Worm (Caenorhabditis elegans) whole organism, young adult: ENCODE measurements around the gene mihp-2.

ENCODE experiments used
- C17E4.6 ChIP-seq: fragments of 200-800 bp; sonication (Bioruptor generic); IDR thresholded peaks from 2 replicates; pipeline ENCODE4 v1.3.6; 2022; ENCODE audit warnings: missing genetic modification reagents, missing genetic modification characterization, missing compliant biosample characterization
- D2030.7 ChIP-seq: fragments of 200-800 bp; sonication (Bioruptor generic); IDR thresholded peaks from 2 replicates; pipeline ENCODE4 v1.3.6; 2022; ENCODE audit warnings: missing genetic modification reagents, missing genetic modification characterization, missing compliant biosample characterization
- F22D6.2 ChIP-seq: sonication (generic microtip); optimal IDR thresholded peaks from 2 replicates; lab custom pipeline; 2016; ENCODE audit warnings: mild to moderate bottlenecking, missing genetic modification characterization, missing compliant biosample characterization
- F57C9.4 ChIP-seq: sonication (generic microtip); optimal IDR thresholded peaks from 2 replicates; lab custom pipeline; 2017; ENCODE audit warnings: mild to moderate bottlenecking, missing genetic modification characterization, missing compliant biosample characterization
- K11D2.4 ChIP-seq: fragments of 200-800 bp; sonication (Bioruptor generic); IDR thresholded peaks from 2 replicates; pipeline ENCODE4 v1.3.6; 2022; ENCODE audit warnings: missing genetic modification reagents, missing genetic modification characterization, missing compliant biosample characterization
- K12H6.12 ChIP-seq: fragments of 200-800 bp; sonication (Bioruptor generic); optimal IDR thresholded peaks from 2 replicates; lab custom pipeline; 2018; ENCODE audit warnings: mild to moderate bottlenecking, missing genetic modification characterization, missing compliant biosample characterization
- Y53G8AR.9 ChIP-seq: fragments of 200-800 bp; sonication (Bioruptor generic); conservative IDR thresholded peaks from 2 replicates; pipeline ENCODE4 v1.3.6; 2022; ENCODE audit warnings: missing genetic modification reagents, missing genetic modification characterization, missing compliant biosample characterization
- Y56A3A.18 ChIP-seq: fragments of 200-800 bp; sonication (Bioruptor generic); IDR thresholded peaks from 2 replicates; pipeline ENCODE4 v1.3.6; 2022; ENCODE audit warnings: missing genetic modification reagents, missing genetic modification characterization, missing compliant biosample characterization
- ZK185.1 ChIP-seq: sonication (generic microtip); optimal IDR thresholded peaks from 2 replicates; lab custom pipeline; 2016; ENCODE audit warnings: mild to moderate bottlenecking, missing genetic modification characterization, missing compliant biosample characterization; ENCODE audit not compliant: poor library complexity, severe bottlenecking
- aptf-3 ChIP-seq: fragments of 200-800 bp; sonication (Bioruptor generic); IDR thresholded peaks from 2 replicates; pipeline ENCODE4 v1.3.6; 2022; ENCODE audit warnings: missing genetic modification characterization, missing compliant biosample characterization
- bed-2 ChIP-seq: fragments of 200-800 bp; sonication (Bioruptor generic); IDR thresholded peaks from 2 replicates; pipeline ENCODE4 v1.3.6; 2022; ENCODE audit warnings: missing genetic modification reagents, missing genetic modification characterization, missing compliant biosample characterization
- cebp-1 ChIP-seq, 2 experiments: fragments of 200-800 bp in 1 of 2; sonication (Bioruptor generic) in 1 of 2; sonication (generic microtip) in 1 of 2; IDR thresholded peaks in 1 of 2; optimal IDR thresholded peaks in 1 of 2; 2 replicates each; pipeline versions ENCODE4 v1.3.6 to Lab custom; 2017 to 2022; ENCODE audit warnings: missing compliant biosample characterization in 2 of 2, missing genetic modification characterization in 2 of 2, mild to moderate bottlenecking in 1 of 2, missing genetic modification reagents in 1 of 2, moderate library complexity in 1 of 2
- dox-1 ChIP-seq: fragments of 200-800 bp; sonication (Bioruptor generic); IDR thresholded peaks from 2 replicates; pipeline ENCODE4 v1.3.6; 2022; ENCODE audit warnings: missing genetic modification reagents, missing genetic modification characterization, missing compliant biosample characterization
- egl-44 ChIP-seq: fragments of 200-800 bp; sonication (Bioruptor generic); IDR thresholded peaks from 2 replicates; pipeline ENCODE4 v1.3.6; 2022; ENCODE audit warnings: missing genetic modification reagents, missing genetic modification characterization, missing compliant biosample characterization
- egrh-3 ChIP-seq: fragments of 200-800 bp; sonication (Bioruptor generic); IDR thresholded peaks from 2 replicates; pipeline ENCODE4 v1.3.6; 2022; ENCODE audit warnings: missing genetic modification reagents, missing genetic modification characterization, missing compliant biosample characterization
- hmg-1.2 ChIP-seq: fragments of 200-800 bp; sonication (Bioruptor generic); IDR thresholded peaks from 2 replicates; pipeline ENCODE4 v1.3.6; 2022; ENCODE audit warnings: missing genetic modification reagents, missing genetic modification characterization, missing compliant biosample characterization
- hmg-20 ChIP-seq: fragments of 200-800 bp; sonication (Bioruptor generic); IDR thresholded peaks from 2 replicates; pipeline ENCODE4 v1.3.6; 2022; ENCODE audit warnings: missing genetic modification reagents, missing genetic modification characterization, missing compliant biosample characterization
- lin-26 ChIP-seq: fragments of 200-800 bp; sonication (Bioruptor generic); IDR thresholded peaks from 2 replicates; pipeline ENCODE4 v1.3.6; 2022; ENCODE audit warnings: missing genetic modification reagents, missing genetic modification characterization, missing compliant biosample characterization
- lin-35 ChIP-seq, 3 experiments: fragments of 150-350 bp in 2 of 3; sonication (generic microtip) in 1 of 3; optimal IDR thresholded peaks; 2 replicates each; lab custom pipeline; 2014 to 2018; ENCODE audit warnings: missing biosample characterization in 3 of 3, missing genetic modification characterization in 3 of 3, missing genetic modification reagents in 3 of 3
- lin-40 ChIP-seq: sonication (generic microtip); optimal IDR thresholded peaks from 2 replicates; lab custom pipeline; 2016; ENCODE audit warnings: missing genetic modification characterization, mild to moderate bottlenecking, missing compliant biosample characterization, missing genotype, missing genetic modification reagents
- lin-54 ChIP-seq: fragments of 200-800 bp; sonication (Bioruptor generic); optimal IDR thresholded peaks from 2 replicates; lab custom pipeline; 2018; ENCODE audit warnings: mild to moderate bottlenecking, missing genetic modification characterization, missing compliant biosample characterization
- lsl-1 ChIP-seq: fragments of 200-800 bp; sonication (Bioruptor generic); optimal IDR thresholded peaks from 2 replicates; lab custom pipeline; 2018; ENCODE audit warnings: mild to moderate bottlenecking, missing genetic modification characterization, moderate library complexity, missing compliant biosample characterization
- lsy-27 ChIP-seq: sonication (generic microtip); optimal IDR thresholded peaks from 2 replicates; lab custom pipeline; 2017; ENCODE audit warnings: missing genetic modification characterization, mild to moderate bottlenecking, missing compliant biosample characterization, antibody characterized with exemption, missing genotype, borderline replicate concordance; ENCODE audit not compliant: insufficient read depth
- madf-3 ChIP-seq: fragments of 200-800 bp; sonication (Bioruptor generic); IDR thresholded peaks from 2 replicates; pipeline ENCODE4 v1.3.6; 2022; ENCODE audit warnings: missing genetic modification reagents, missing genetic modification characterization, missing compliant biosample characterization
- mcd-1 ChIP-seq: fragments of 200-800 bp; sonication (Bioruptor generic); IDR thresholded peaks from 2 replicates; pipeline ENCODE4 v1.3.6; 2022; ENCODE audit warnings: missing genetic modification reagents, missing genetic modification characterization, missing compliant biosample characterization
- nfya-1 ChIP-seq: sonication (generic microtip); optimal IDR thresholded peaks from 2 replicates; lab custom pipeline; 2017; ENCODE audit warnings: antibody characterized with exemption, missing compliant biosample characterization, missing genetic modification characterization, borderline replicate concordance; ENCODE audit not compliant: insufficient read depth
- nhr-120 ChIP-seq: fragments of 200-800 bp; sonication (Bioruptor generic); IDR thresholded peaks from 2 replicates; pipeline ENCODE4 v1.3.6; 2022; ENCODE audit warnings: missing genetic modification characterization, missing compliant biosample characterization
- nhr-179 ChIP-seq: sonication (generic microtip); optimal IDR thresholded peaks from 2 replicates; lab custom pipeline; 2016; ENCODE audit warnings: mild to moderate bottlenecking, missing genetic modification characterization, missing compliant biosample characterization
- nhr-80 ChIP-seq: sonication (generic microtip); optimal IDR thresholded peaks from 2 replicates; lab custom pipeline; 2016; ENCODE audit warnings: missing genetic modification characterization, missing compliant biosample characterization
- pbrm-1 ChIP-seq: fragments of 200-800 bp; sonication (Bioruptor generic); IDR thresholded peaks from 2 replicates; pipeline ENCODE4 v1.3.6; 2022; ENCODE audit warnings: missing genetic modification reagents, missing genetic modification characterization, missing compliant biosample characterization
- repo-1 ChIP-seq: sonication (generic microtip); optimal IDR thresholded peaks from 2 replicates; lab custom pipeline; 2017; ENCODE audit warnings: mild to moderate bottlenecking, missing genetic modification characterization, missing compliant biosample characterization
- sea-2 ChIP-seq: fragments of 200-800 bp; sonication (Bioruptor generic); IDR thresholded peaks from 2 replicates; pipeline ENCODE4 v1.3.6; 2022; ENCODE audit warnings: missing genetic modification characterization, missing compliant biosample characterization
- snpc-3.4 ChIP-seq: sonication (generic microtip); optimal IDR thresholded peaks from 2 replicates; lab custom pipeline; 2017; ENCODE audit warnings: missing genetic modification characterization, mild to moderate bottlenecking, missing compliant biosample characterization, antibody characterized with exemption, moderate library complexity, missing genotype, missing genetic modification reagents
- snpc-4 ChIP-seq, 5 experiments: fragments of 150-350 bp in 1 of 5; sonication (generic microtip) in 4 of 5; optimal IDR thresholded peaks; 2 replicates each; lab custom pipeline; 2014 to 2018; ENCODE audit warnings: missing genetic modification characterization in 5 of 5, missing biosample characterization in 3 of 5, antibody characterized with exemption in 2 of 5, mild to moderate bottlenecking in 2 of 5, missing compliant biosample characterization in 2 of 5, missing genotype in 2 of 5, moderate library complexity in 2 of 5, missing genetic modification reagents in 1 of 5
- unc-62 ChIP-seq: fragments of 150-350 bp; optimal IDR thresholded peaks from 2 replicates; lab custom pipeline; 2014; ENCODE audit warnings: missing biosample characterization, missing genetic modification reagents, missing genetic modification characterization
- ztf-18 ChIP-seq: sonication (generic microtip); optimal IDR thresholded peaks from 2 replicates; lab custom pipeline; 2016; ENCODE audit warnings: missing genotype, mild to moderate bottlenecking, missing genetic modification characterization, missing compliant biosample characterization
- ztf-6 ChIP-seq: fragments of 200-800 bp; sonication (Bioruptor generic); IDR thresholded peaks from 2 replicates; pipeline ENCODE4 v1.3.6; 2022; ENCODE audit warnings: missing genetic modification reagents, missing genetic modification characterization, missing compliant biosample characterization

The mihp-2 gene

ce11 chrV:18868517-18868916 lies 35.1 kb upstream of the mihp-2 start:
- peak; percentile 25 for TF ChIP-seq K12H6.12
- peak; percentile 27 for TF ChIP-seq nhr-80 (tag; lab: Kevin White, UChicago)
- TF ChIP-seq cebp-1 (GFP tag; IDR thresholded peaks at IDR 0.05; lab: Robert Waterston, UW), result no peak
- peak; percentile 12 for TF ChIP-seq cebp-1 (tag; optimal IDR thresholded peaks at IDR 0.05; lab: Kevin White, UChicago)
- no peak for TF ChIP-seq Y53G8AR.9 (GFP tag; lab: Robert Waterston, UW)
- peak; percentile 73; the same call in 1 of the 2 replicates for TF ChIP-seq hmg-1.2

ce11 chrV:18870955-18871354 lies 32.6 kb upstream of the mihp-2 start:
- TF ChIP-seq unc-62 (GFP tag; lab: Kevin White, UChicago), result peak; percentile 85
- TF ChIP-seq hmg-20 (GFP tag; lab: Robert Waterston, UW), result no peak
- TF ChIP-seq pbrm-1 (GFP tag; lab: Robert Waterston, UW), result no peak
- peak; percentile 62 for TF ChIP-seq nhr-80 (tag; lab: Kevin White, UChicago)
- no peak for TF ChIP-seq cebp-1 (GFP tag; IDR thresholded peaks at IDR 0.05; lab: Robert Waterston, UW)
- TF ChIP-seq cebp-1 (tag; optimal IDR thresholded peaks at IDR 0.05; lab: Kevin White, UChicago), result peak; percentile 10

- no peak for TF ChIP-seq lin-26 (GFP tag; lab: Robert Waterston, UW)
- TF ChIP-seq F57C9.4 (tag; lab: Kevin White, UChicago), result no peak
- TF ChIP-seq ztf-6 (GFP tag; lab: Robert Waterston, UW), result no peak
- TF ChIP-seq nfya-1, result no peak
- TF ChIP-seq C17E4.6 (GFP tag; lab: Robert Waterston, UW), result no peak
- TF ChIP-seq ZK185.1 (tag; lab: Kevin White, UChicago), result no peak
- no peak for TF ChIP-seq lsy-27 (tag; lab: Kevin White, UChicago)
- no peak for TF ChIP-seq snpc-4 (GFP tag; optimal IDR thresholded peaks at IDR 0.05; lab: Kevin White, UChicago)
- no peak for TF ChIP-seq snpc-4 (tag; optimal IDR thresholded peaks at IDR 0.05; lab: Kevin White, UChicago)
- TF ChIP-seq madf-3 (GFP tag; lab: Robert Waterston, UW), result no peak
- no peak for TF ChIP-seq nhr-179
- TF ChIP-seq repo-1 (tag; lab: Kevin White, UChicago), result no peak
- TF ChIP-seq K11D2.4 (GFP tag; lab: Robert Waterston, UW), result no peak
- no peak for TF ChIP-seq egl-44 (GFP tag; lab: Robert Waterston, UW)
- TF ChIP-seq, all 124 proteins: peak for 0
Measured at ce11 chrV:18873833-18874232, 29.7 kb upstream of the mihp-2 start, which contains the start of gene ceh-51. Gene ceh-51, plus strand, starts transcription at chrV:18874133.

- 0 out of 2 replicates have a peak, but pooled peaks have one; percentile 8 for TF ChIP-seq D2030.7
- TF ChIP-seq bed-2 (GFP tag; lab: Robert Waterston, UW), result 0 out of 2 replicates have a peak, but pooled peaks have one; percentile 13
- TF ChIP-seq aptf-3 (GFP tag; lab: Robert Waterston, UW), result peak; percentile 62; the same call in 1 of the 2 replicates
- 0 out of 2 replicates have a peak, but pooled peaks have one; percentile 11 for TF ChIP-seq nhr-120 (GFP tag; lab: Robert Waterston, UW)
- TF ChIP-seq egrh-3 (GFP tag; lab: Robert Waterston, UW), result peak; percentile 41
- 0 out of 2 replicates have a peak, but pooled peaks have one; percentile 39 for TF ChIP-seq Y53G8AR.9 (GFP tag; lab: Robert Waterston, UW)
- peak; percentile 46; the same call in 1 of the 2 replicates for TF ChIP-seq C17E4.6 (GFP tag; lab: Robert Waterston, UW)
Measured at ce11 chrV:18882990-18883389, 20.6 kb upstream of the mihp-2 start.

- peak; percentile 92 for TF ChIP-seq ztf-18 (tag; lab: Kevin White, UChicago)
- no peak for TF ChIP-seq cebp-1 (GFP tag; IDR thresholded peaks at IDR 0.05; lab: Robert Waterston, UW)
- TF ChIP-seq cebp-1 (tag; optimal IDR thresholded peaks at IDR 0.05; lab: Kevin White, UChicago), result peak; percentile 46
- peak; percentile 24 for TF ChIP-seq lsl-1
- 0 out of 2 replicates have a peak, but pooled peaks have one; percentile 36 for TF ChIP-seq dox-1
- TF ChIP-seq pbrm-1 (GFP tag; lab: Robert Waterston, UW), result peak; percentile 55; the same call in 1 of the 2 replicates
- TF ChIP-seq lin-40 (tag; lab: Kevin White, UChicago), result peak; percentile 51
- peak; percentile 58 for TF ChIP-seq lin-54 (GFP tag; lab: Kevin White, UChicago)
- TF ChIP-seq sea-2 (GFP tag; lab: Robert Waterston, UW), result no peak
- no peak for TF ChIP-seq Y56A3A.18 (GFP tag; lab: Robert Waterston, UW)
- TF ChIP-seq snpc-4 (GFP tag; optimal IDR thresholded peaks at IDR 0.05; lab: Kevin White, UChicago), result no peak
- TF ChIP-seq snpc-4 (tag; optimal IDR thresholded peaks at IDR 0.05; lab: Kevin White, UChicago), result peak in 2 of 4 experiments; percentile 2 to 45
- peak; percentile 53 for TF ChIP-seq mcd-1 (GFP tag; lab: Robert Waterston, UW)
- peak in 1 of 3 experiments; percentile 48 for TF ChIP-seq lin-35 (GFP tag; optimal IDR thresholded peaks at IDR 0.05; lab: Kevin White, UChicago)
- no peak for TF ChIP-seq D2030.7
- TF ChIP-seq madf-3 (GFP tag; lab: Robert Waterston, UW), result no peak
- TF ChIP-seq F22D6.2 (tag; lab: Kevin White, UChicago), result no peak
- TF ChIP-seq K12H6.12, result peak; percentile 12
- TF ChIP-seq snpc-3.4, result peak; percentile 46
Measured at ce11 chrV:18894924-18895388, 8.6 kb upstream of the mihp-2 start, which contains the start of gene emb-4. Gene emb-4, minus strand, starts transcription at chrV:18894974.
